Fruit fly (Drosophila melanogaster) whole organism, wandering third instar larva: ENCODE results near the gene beat-Vb.

Source experiments
- Abd-B ChIP-seq: fragments of >200 bp; optimal IDR thresholded peaks from 2 replicates; lab custom pipeline; 2017; ENCODE audit warnings: missing biosample characterization, missing genetic modification characterization
- CG32264 ChIP-seq: fragments of 200-800 bp; sonication (Bioruptor generic); optimal IDR thresholded peaks from 2 replicates; lab custom pipeline; 2016; ENCODE audit warnings: missing biosample characterization, missing genetic modification characterization
- CrebA ChIP-seq: fragments of 200-800 bp; sonication (Bioruptor generic); optimal IDR thresholded peaks from 2 replicates; lab custom pipeline; 2016; ENCODE audit warnings: missing biosample characterization, mild to moderate bottlenecking, missing genetic modification characterization, borderline replicate concordance
- Dif ChIP-seq: fragments of 200-275, 200-300 bp; sonication (Bioruptor generic); optimal IDR thresholded peaks from 2 replicates; lab custom pipeline; 2018; ENCODE audit warnings: missing biosample characterization, missing genetic modification characterization; ENCODE audit not compliant: partially characterized antibody
- GATAd ChIP-seq: sonication (Bioruptor generic); optimal IDR thresholded peaks from 2 replicates; lab custom pipeline; 2016; ENCODE audit warnings: missing biosample characterization, missing genetic modification characterization
- HLH106 ChIP-seq: fragments of 200-800 bp; optimal IDR thresholded peaks from 3 replicates; lab custom pipeline; 2019; ENCODE audit warnings: missing biosample characterization, mild to moderate bottlenecking, missing genetic modification characterization, moderate library complexity
- Hnf4 ChIP-seq: fragments of 200-800 bp; sonication (Bioruptor generic); optimal IDR thresholded peaks from 2 replicates; lab custom pipeline; 2016; ENCODE audit warnings: missing biosample characterization, mild to moderate bottlenecking, missing genetic modification characterization
- Hr83 ChIP-seq: fragments of 200-300 bp; sonication (Bioruptor generic); optimal IDR thresholded peaks from 2 replicates; lab custom pipeline; 2016; ENCODE audit warnings: missing biosample characterization, mild to moderate bottlenecking, missing genetic modification characterization, moderate library complexity; ENCODE audit not compliant: poor library complexity, severe bottlenecking
- Jra ChIP-seq: sonication (Bioruptor generic); optimal IDR thresholded peaks from 2 replicates; lab custom pipeline; 2016; ENCODE audit warnings: missing biosample characterization, missing genetic modification characterization
- Mio ChIP-seq: sonication (Bioruptor generic); optimal IDR thresholded peaks from 2 replicates; lab custom pipeline; 2016; ENCODE audit warnings: missing biosample characterization, missing genetic modification characterization
- Myc ChIP-seq: fragments of >200 bp; optimal IDR thresholded peaks from 2 replicates; lab custom pipeline; 2017
- N ChIP-seq: fragments of >200 bp; optimal IDR thresholded peaks from 2 replicates; lab custom pipeline; 2018; ENCODE audit warnings: missing biosample characterization, missing external identifiers, missing genetic modification characterization
- OdsH ChIP-seq: fragments of 200-800 bp; sonication (Bioruptor generic); optimal IDR thresholded peaks from 2 replicates; lab custom pipeline; 2016; ENCODE audit warnings: missing biosample characterization, mild to moderate bottlenecking, missing genetic modification characterization
- Rel ChIP-seq, 2 experiments: fragments of 200-800 bp; sonication (Bioruptor generic) in 1 of 2; optimal IDR thresholded peaks; 2 replicates in 1 of 2; 3 replicates in 1 of 2; lab custom pipeline; 2016 to 2019; ENCODE audit warnings: mild to moderate bottlenecking in 2 of 2, missing biosample characterization in 2 of 2, missing genetic modification characterization in 2 of 2, moderate library complexity in 1 of 2
- Sp1 ChIP-seq: fragments of 200-800 bp; sonication (Bioruptor generic); optimal IDR thresholded peaks from 3 replicates; lab custom pipeline; 2019; ENCODE audit warnings: missing biosample characterization, mild to moderate bottlenecking, missing genetic modification characterization, moderate library complexity
- Vsx2 ChIP-seq: fragments of 200-300, 225-300 bp; sonication (Bioruptor generic); optimal IDR thresholded peaks from 2 replicates; lab custom pipeline; 2018; ENCODE audit warnings: missing biosample characterization, missing genetic modification characterization; ENCODE audit not compliant: partially characterized antibody
- br ChIP-seq: fragments of 200-800 bp; sonication (Bioruptor generic); optimal IDR thresholded peaks from 2 replicates; lab custom pipeline; 2016; ENCODE audit warnings: missing biosample characterization, missing genetic modification characterization
- brk ChIP-seq: fragments of 200-800 bp; sonication (Bioruptor generic); optimal IDR thresholded peaks from 2 replicates; lab custom pipeline; 2016; ENCODE audit warnings: missing biosample characterization, mild to moderate bottlenecking, missing genetic modification characterization
- dl ChIP-seq, 2 experiments: fragments of 175-275, 200-275 bp in 1 of 2; fragments of 200-275 bp in 1 of 2; sonication (Bioruptor generic); optimal IDR thresholded peaks; lab custom pipeline; 2018; ENCODE audit warnings: mild to moderate bottlenecking in 2 of 2, missing biosample characterization in 2 of 2, missing genetic modification characterization in 2 of 2, moderate library complexity in 2 of 2; ENCODE audit not compliant: partially characterized antibody in 2 of 2, insufficient read depth in 1 of 2
- dmrt93B ChIP-seq: fragments of 200-800 bp; sonication (Bioruptor generic); optimal IDR thresholded peaks from 2 replicates; lab custom pipeline; 2018; ENCODE audit warnings: missing biosample characterization, mild to moderate bottlenecking, missing genetic modification characterization
- dsf ChIP-seq: sonication (Bioruptor generic); optimal IDR thresholded peaks from 2 replicates; lab custom pipeline; 2016; ENCODE audit warnings: missing biosample characterization, missing genetic modification characterization, borderline replicate concordance
- ey ChIP-seq: fragments of 200-800 bp; sonication (Bioruptor generic); optimal IDR thresholded peaks from 2 replicates; lab custom pipeline; 2016; ENCODE audit warnings: missing biosample characterization, missing genetic modification characterization
- foxo ChIP-seq, 2 experiments: fragments of 200-800 bp; sonication (Bioruptor generic); optimal IDR thresholded peaks; 2 replicates in 1 of 2; 3 replicates in 1 of 2; lab custom pipeline; 2016 to 2017; ENCODE audit warnings: missing biosample characterization in 2 of 2, missing genetic modification characterization in 2 of 2
- fru ChIP-seq: fragments of 200-800 bp; sonication (Bioruptor generic); optimal IDR thresholded peaks from 3 replicates; lab custom pipeline; 2016; ENCODE audit warnings: missing biosample characterization, mild to moderate bottlenecking, missing genetic modification characterization
- h ChIP-seq: fragments of 200-800 bp; sonication (Bioruptor generic); optimal IDR thresholded peaks from 3 replicates; lab custom pipeline; 2016; ENCODE audit warnings: missing biosample characterization, mild to moderate bottlenecking, missing genetic modification characterization
- jim ChIP-seq: fragments of 175-275, 200-325 bp; sonication (Bioruptor generic); optimal IDR thresholded peaks from 2 replicates; lab custom pipeline; 2016; ENCODE audit warnings: missing biosample characterization, mild to moderate bottlenecking, missing genetic modification characterization
- lola ChIP-seq: fragments of >200 bp; optimal IDR thresholded peaks from 2 replicates; lab custom pipeline; 2017; ENCODE audit warnings: missing biosample characterization, missing genetic modification characterization
- pan ChIP-seq: fragments of >200 bp; optimal IDR thresholded peaks from 2 replicates; lab custom pipeline; 2017
- psq ChIP-seq: fragments of 200-800 bp; sonication (Bioruptor generic); optimal IDR thresholded peaks from 3 replicates; lab custom pipeline; 2017; ENCODE audit warnings: missing biosample characterization, mild to moderate bottlenecking, missing genetic modification characterization, moderate library complexity
- rgr ChIP-seq: fragments of 200-800 bp; sonication (Bioruptor generic); optimal IDR thresholded peaks from 3 replicates; lab custom pipeline; 2016; ENCODE audit warnings: missing biosample characterization, mild to moderate bottlenecking, missing genetic modification characterization
- sv ChIP-seq: fragments of 200-800 bp; sonication (Bioruptor generic); optimal IDR thresholded peaks from 3 replicates; lab custom pipeline; 2016; ENCODE audit warnings: missing biosample characterization, missing genetic modification characterization
- tai ChIP-seq: sonication (Bioruptor generic); optimal IDR thresholded peaks from 2 replicates; lab custom pipeline; 2016; ENCODE audit warnings: missing biosample characterization, missing genetic modification characterization
- woc ChIP-seq: sonication (Bioruptor generic); optimal IDR thresholded peaks from 2 replicates; lab custom pipeline; 2016; ENCODE audit warnings: missing biosample characterization, mild to moderate bottlenecking, missing genetic modification characterization

Gene beat-Vb

dm6 chr3R:12960929-12961855 lies 45.3 kb downstream of the beat-Vb start, which contains the start of gene Spc25:
Gene Spc25 (plus strand): TSS chr3R:12961745.
- TF ChIP-seq fru (peak; percentile 31), GATAd (GFP tag; lab: Kevin White, UChicago) (peak; percentile 57), CG32264 (GFP tag; lab: Kevin White, UChicago) (no peak), ey (GFP tag; lab: Kevin White, UChicago) (peak; percentile 62), CrebA (GFP tag; lab: Kevin White, UChicago) (peak; percentile 32), h (GFP tag; lab: Kevin White, UChicago) (peak; percentile 68), Rel (GFP tag; optimal IDR thresholded peaks at IDR 0.05; lab: Kevin White, UChicago) (no peak), Rel (tag; optimal IDR thresholded peaks at IDR 0.05; lab: Kevin White, UChicago) (peak; percentile 8), OdsH (GFP tag; lab: Kevin White, UChicago) (peak; percentile 55), lola (GFP tag; lab: Kevin White, UChicago) (no peak), br (GFP tag; lab: Kevin White, UChicago) (peak; percentile 66), HLH106 (tag; lab: Kevin White, UChicago) (no peak), Vsx2 (GFP tag; lab: Kevin White, UChicago) (no peak), rgr (GFP tag; lab: Kevin White, UChicago) (peak; percentile 68), jim (peak; percentile 60), N (no peak), dsf (GFP tag; lab: Kevin White, UChicago) (peak; percentile 60), foxo (GFP tag; optimal IDR thresholded peaks at IDR 0.05; lab: Kevin White, UChicago) (peak in 1 of 2 experiments; percentile 77), psq (peak; percentile 16), dmrt93B (GFP tag; lab: Kevin White, UChicago) (no peak), Sp1 (GFP tag; lab: Kevin White, UChicago) (peak; percentile 7), Hnf4 (peak; percentile 75), Mio (no peak), Dif (no peak), Hr83 (GFP tag; lab: Kevin White, UChicago) (peak; percentile 93), tai (GFP tag; lab: Kevin White, UChicago) (peak; percentile 91), sv (GFP tag; lab: Kevin White, UChicago) (no peak), brk (GFP tag; lab: Kevin White, UChicago) (peak; percentile 62), Jra (peak; percentile 78)

- TF ChIP-seq Rel (GFP tag; optimal IDR thresholded peaks at IDR 0.05; lab: Kevin White, UChicago) (no peak), Rel (tag; optimal IDR thresholded peaks at IDR 0.05; lab: Kevin White, UChicago) (no peak), Dif (no peak), GATAd (GFP tag; lab: Kevin White, UChicago) (no peak), CrebA (GFP tag; lab: Kevin White, UChicago) (no peak), lola (GFP tag; lab: Kevin White, UChicago) (no peak), br (GFP tag; lab: Kevin White, UChicago) (no peak), woc (no peak), Myc (lab: Kevin White, UChicago) (no peak), Abd-B (no peak), dl (GFP tag; optimal IDR thresholded peaks at IDR 0.05; lab: Kevin White, UChicago; ENCODE audit: insufficient read depth in 1 of 2, partially characterized antibody in 2 of 2) (no peak), brk (GFP tag; lab: Kevin White, UChicago) (no peak), dmrt93B (GFP tag; lab: Kevin White, UChicago) (no peak), pan (lab: Kevin White, UChicago) (no peak), OdsH (GFP tag; lab: Kevin White, UChicago) (no peak), HLH106 (tag; lab: Kevin White, UChicago) (no peak), ey (GFP tag; lab: Kevin White, UChicago) (no peak), dsf (GFP tag; lab: Kevin White, UChicago) (no peak)
- TF ChIP-seq, all 38 proteins: peak for 0
These were observed 46.8 kb downstream of the beat-Vb start for dm6 chr3R:12962612-12963011.

- TF ChIP-seq CG32264 (GFP tag; lab: Kevin White, UChicago) (no peak), woc (no peak), HLH106 (tag; lab: Kevin White, UChicago) (no peak)
These were observed 47.6 kb downstream of the beat-Vb start, which contains the start of gene Cyp304a1 for dm6 chr3R:12963491-12963890. Gene Cyp304a1 (plus strand): TSS chr3R:12963791.
